Worm (Caenorhabditis elegans) whole organism, young adult: ENCODE results near the gene R05G9.3.

Experiments
- B0261.1 ChIP-seq: sonication (generic microtip); optimal IDR thresholded peaks from 2 replicates; lab custom pipeline; 2016; ENCODE audit warnings: mild to moderate bottlenecking, missing genetic modification characterization, moderate library complexity, missing compliant biosample characterization
- C06A6.2 ChIP-seq: fragments of 200-800 bp; sonication (Bioruptor generic); conservative IDR thresholded peaks from 2 replicates; pipeline ENCODE4 v1.3.6; 2022; ENCODE audit warnings: missing genetic modification characterization, missing compliant biosample characterization
- C17E4.6 ChIP-seq: fragments of 200-800 bp; sonication (Bioruptor generic); IDR thresholded peaks from 2 replicates; pipeline ENCODE4 v1.3.6; 2022; ENCODE audit warnings: missing genetic modification reagents, missing genetic modification characterization, missing compliant biosample characterization
- F37B4.10 ChIP-seq: fragments of 200-800 bp; sonication (Bioruptor generic); IDR thresholded peaks from 2 replicates; pipeline ENCODE4 v1.3.6; 2022; ENCODE audit warnings: missing genetic modification characterization, missing compliant biosample characterization
- F39B2.1 ChIP-seq: fragments of 200-800 bp; sonication (Bioruptor generic); IDR thresholded peaks from 2 replicates; pipeline ENCODE4 v1.3.6; 2022; ENCODE audit warnings: missing genetic modification reagents, missing genetic modification characterization, missing compliant biosample characterization
- F57A8.1 ChIP-seq: fragments of 200-800 bp; sonication (Bioruptor generic); optimal IDR thresholded peaks from 2 replicates; lab custom pipeline; 2018; ENCODE audit warnings: mild to moderate bottlenecking, missing genetic modification characterization, moderate library complexity, missing compliant biosample characterization
- K11D2.4 ChIP-seq: fragments of 200-800 bp; sonication (Bioruptor generic); IDR thresholded peaks from 2 replicates; pipeline ENCODE4 v1.3.6; 2022; ENCODE audit warnings: missing genetic modification reagents, missing genetic modification characterization, missing compliant biosample characterization
- T07F8.4 ChIP-seq: sonication (generic microtip); optimal IDR thresholded peaks from 2 replicates; lab custom pipeline; 2016; ENCODE audit warnings: mild to moderate bottlenecking, missing genetic modification characterization, moderate library complexity, missing compliant biosample characterization
- Y56A3A.18 ChIP-seq: fragments of 200-800 bp; sonication (Bioruptor generic); IDR thresholded peaks from 2 replicates; pipeline ENCODE4 v1.3.6; 2022; ENCODE audit warnings: missing genetic modification reagents, missing genetic modification characterization, missing compliant biosample characterization
- Y67H2A.10 ChIP-seq: fragments of 200-800 bp; sonication (Bioruptor generic); conservative IDR thresholded peaks from 2 replicates; pipeline ENCODE4 v1.3.6; 2022; ENCODE audit warnings: missing genetic modification reagents, missing genetic modification characterization, missing compliant biosample characterization
- Y95B8A.8 ChIP-seq: fragments of 200-800 bp; sonication (Bioruptor generic); IDR thresholded peaks from 2 replicates; pipeline ENCODE4 v1.3.6; 2022; ENCODE audit warnings: missing genetic modification reagents, missing genetic modification characterization, missing compliant biosample characterization
- atf-7 ChIP-seq: sonication (generic microtip); optimal IDR thresholded peaks from 2 replicates; lab custom pipeline; 2017; ENCODE audit warnings: mild to moderate bottlenecking, missing genetic modification characterization, missing compliant biosample characterization
- athp-1 ChIP-seq: sonication (generic microtip); optimal IDR thresholded peaks from 2 replicates; lab custom pipeline; 2017; ENCODE audit warnings: mild to moderate bottlenecking, missing genetic modification characterization, missing compliant biosample characterization
- bed-1 ChIP-seq: fragments of 200-800 bp; sonication (Bioruptor generic); IDR thresholded peaks from 2 replicates; pipeline ENCODE4 v1.3.6; 2022; ENCODE audit warnings: missing genetic modification reagents, missing genetic modification characterization, missing compliant biosample characterization
- cebp-2 ChIP-seq: fragments of 200-800 bp; sonication (Bioruptor generic); IDR thresholded peaks from 2 replicates; pipeline ENCODE4 v1.3.6; 2022; ENCODE audit warnings: missing genetic modification characterization, missing compliant biosample characterization
- ceh-100 ChIP-seq: fragments of 200-800 bp; sonication (Bioruptor generic); IDR thresholded peaks from 2 replicates; pipeline ENCODE4 v1.3.6; 2022; ENCODE audit warnings: missing genetic modification reagents, missing genetic modification characterization, missing compliant biosample characterization
- ceh-27 ChIP-seq: fragments of 200-800 bp; sonication (Bioruptor generic); optimal IDR thresholded peaks from 2 replicates; lab custom pipeline; 2018; ENCODE audit warnings: mild to moderate bottlenecking, missing genetic modification characterization, moderate library complexity, missing compliant biosample characterization
- ceh-91 ChIP-seq: fragments of 200-800 bp; sonication (Bioruptor generic); IDR thresholded peaks from 2 replicates; pipeline ENCODE4 v1.3.6; 2022; ENCODE audit warnings: missing genetic modification reagents, missing genetic modification characterization, missing compliant biosample characterization
- die-1 ChIP-seq: sonication (generic microtip); optimal IDR thresholded peaks from 2 replicates; lab custom pipeline; 2016; ENCODE audit warnings: missing genotype, mild to moderate bottlenecking, missing genetic modification characterization, missing compliant biosample characterization
- dox-1 ChIP-seq: fragments of 200-800 bp; sonication (Bioruptor generic); IDR thresholded peaks from 2 replicates; pipeline ENCODE4 v1.3.6; 2022; ENCODE audit warnings: missing genetic modification reagents, missing genetic modification characterization, missing compliant biosample characterization
- dpl-1 ChIP-seq: fragments of 150-350 bp; optimal IDR thresholded peaks from 2 replicates; lab custom pipeline; 2014; ENCODE audit warnings: missing biosample characterization, missing genetic modification reagents, missing genetic modification characterization
- egl-44 ChIP-seq: fragments of 200-800 bp; sonication (Bioruptor generic); IDR thresholded peaks from 2 replicates; pipeline ENCODE4 v1.3.6; 2022; ENCODE audit warnings: missing genetic modification reagents, missing genetic modification characterization, missing compliant biosample characterization
- hlh-26 ChIP-seq: fragments of 200-800 bp; sonication (Bioruptor generic); conservative IDR thresholded peaks from 2 replicates; pipeline ENCODE4 v1.3.6; 2022; ENCODE audit warnings: missing genetic modification reagents, missing genetic modification characterization, missing compliant biosample characterization
- hrde-1 ChIP-seq: sonication (generic microtip); optimal IDR thresholded peaks from 2 replicates; lab custom pipeline; 2016; ENCODE audit warnings: missing genetic modification characterization, mild to moderate bottlenecking, missing compliant biosample characterization, moderate library complexity, missing genotype, missing genetic modification reagents, borderline replicate concordance
- lag-1 ChIP-seq: fragments of 200-800 bp; sonication (Bioruptor generic); IDR thresholded peaks from 2 replicates; pipeline ENCODE4 v1.3.6; 2022; ENCODE audit warnings: missing genetic modification reagents, missing genetic modification characterization, missing compliant biosample characterization
- let-526 ChIP-seq: fragments of 200-800 bp; sonication (Bioruptor generic); IDR thresholded peaks from 2 replicates; pipeline ENCODE4 v1.3.6; 2022; ENCODE audit warnings: missing genetic modification reagents, missing genetic modification characterization, missing compliant biosample characterization
- let-607 ChIP-seq, 2 experiments: fragments of 200-800 bp in 1 of 2; sonication (Bioruptor generic) in 1 of 2; sonication (generic microtip) in 1 of 2; optimal IDR thresholded peaks; 2 replicates each; lab custom pipeline; 2016 to 2018; ENCODE audit warnings: mild to moderate bottlenecking in 2 of 2, missing compliant biosample characterization in 2 of 2, missing genetic modification characterization in 2 of 2, moderate library complexity in 2 of 2, missing genotype in 1 of 2
- lin-26 ChIP-seq: fragments of 200-800 bp; sonication (Bioruptor generic); IDR thresholded peaks from 2 replicates; pipeline ENCODE4 v1.3.6; 2022; ENCODE audit warnings: missing genetic modification reagents, missing genetic modification characterization, missing compliant biosample characterization
- lsl-1 ChIP-seq: fragments of 200-800 bp; sonication (Bioruptor generic); optimal IDR thresholded peaks from 2 replicates; lab custom pipeline; 2018; ENCODE audit warnings: mild to moderate bottlenecking, missing genetic modification characterization, moderate library complexity, missing compliant biosample characterization
- madf-10 ChIP-seq: sonication (generic microtip); optimal IDR thresholded peaks from 2 replicates; lab custom pipeline; 2016; ENCODE audit warnings: mild to moderate bottlenecking, missing genetic modification characterization, missing compliant biosample characterization
- nfyb-1 ChIP-seq: fragments of 200-800 bp; sonication (Bioruptor generic); IDR thresholded peaks from 2 replicates; pipeline ENCODE4 v1.3.6; 2022; ENCODE audit warnings: missing genetic modification reagents, missing genetic modification characterization, missing compliant biosample characterization
- nhr-179 ChIP-seq: sonication (generic microtip); optimal IDR thresholded peaks from 2 replicates; lab custom pipeline; 2016; ENCODE audit warnings: mild to moderate bottlenecking, missing genetic modification characterization, missing compliant biosample characterization
- nhr-27 ChIP-seq: fragments of 200-800 bp; sonication (Bioruptor generic); optimal IDR thresholded peaks from 2 replicates; lab custom pipeline; 2018; ENCODE audit warnings: mild to moderate bottlenecking, missing genetic modification characterization, moderate library complexity, missing compliant biosample characterization
- nhr-80 ChIP-seq: sonication (generic microtip); optimal IDR thresholded peaks from 2 replicates; lab custom pipeline; 2016; ENCODE audit warnings: missing genetic modification characterization, missing compliant biosample characterization
- nhr-90 ChIP-seq: sonication (generic microtip); optimal IDR thresholded peaks from 2 replicates; lab custom pipeline; 2016; ENCODE audit warnings: missing genotype, mild to moderate bottlenecking, missing genetic modification characterization, missing compliant biosample characterization
- pbrm-1 ChIP-seq: fragments of 200-800 bp; sonication (Bioruptor generic); IDR thresholded peaks from 2 replicates; pipeline ENCODE4 v1.3.6; 2022; ENCODE audit warnings: missing genetic modification reagents, missing genetic modification characterization, missing compliant biosample characterization
- pha-4 ChIP-seq: fragments of 150-350 bp; sonication (generic microtip); optimal IDR thresholded peaks from 2 replicates; lab custom pipeline; 2014; ENCODE audit warnings: missing biosample characterization, missing genetic modification reagents, missing genetic modification characterization
- rpc-1 ChIP-seq, 2 experiments: fragments of 150-350 bp in 1 of 2; sonication (generic microtip) in 1 of 2; optimal IDR thresholded peaks; 2 replicates each; lab custom pipeline; 2014 to 2018; ENCODE audit warnings: missing biosample characterization in 1 of 2, missing genetic modification characterization in 1 of 2, missing genetic modification reagents in 1 of 2, missing genotype in 1 of 2
- sdz-38 ChIP-seq: sonication (generic microtip); optimal IDR thresholded peaks from 2 replicates; lab custom pipeline; 2016; ENCODE audit warnings: missing genotype, missing genetic modification characterization, missing compliant biosample characterization
- sea-2 ChIP-seq: fragments of 200-800 bp; sonication (Bioruptor generic); IDR thresholded peaks from 2 replicates; pipeline ENCODE4 v1.3.6; 2022; ENCODE audit warnings: missing genetic modification characterization, missing compliant biosample characterization
- snpc-1.3 ChIP-seq: sonication (generic microtip); optimal IDR thresholded peaks from 2 replicates; lab custom pipeline; 2017; ENCODE audit warnings: missing genetic modification characterization, mild to moderate bottlenecking, missing compliant biosample characterization, antibody characterized with exemption, moderate library complexity, missing genotype, missing genetic modification reagents; ENCODE audit not compliant: insufficient read depth
- snpc-3.4 ChIP-seq: sonication (generic microtip); optimal IDR thresholded peaks from 2 replicates; lab custom pipeline; 2017; ENCODE audit warnings: missing genetic modification characterization, mild to moderate bottlenecking, missing compliant biosample characterization, antibody characterized with exemption, moderate library complexity, missing genotype, missing genetic modification reagents
- snpc-4 ChIP-seq, 5 experiments: fragments of 150-350 bp in 1 of 5; sonication (generic microtip) in 4 of 5; optimal IDR thresholded peaks; 2 replicates each; lab custom pipeline; 2014 to 2018; ENCODE audit warnings: missing genetic modification characterization in 5 of 5, missing biosample characterization in 3 of 5, antibody characterized with exemption in 2 of 5, mild to moderate bottlenecking in 2 of 5, missing compliant biosample characterization in 2 of 5, missing genotype in 2 of 5, moderate library complexity in 2 of 5, missing genetic modification reagents in 1 of 5
- tbp1 ChIP-seq: fragments of 200-800 bp; sonication (Bioruptor generic); optimal IDR thresholded peaks from 2 replicates; lab custom pipeline; 2018; ENCODE audit warnings: mild to moderate bottlenecking, missing genetic modification characterization, missing compliant biosample characterization
- zfh-2 ChIP-seq: fragments of 200-800 bp; sonication (Bioruptor generic); conservative IDR thresholded peaks from 2 replicates; pipeline ENCODE4 v1.3.6; 2022; ENCODE audit warnings: missing genetic modification reagents, missing genetic modification characterization, missing compliant biosample characterization
- ztf-6 ChIP-seq: fragments of 200-800 bp; sonication (Bioruptor generic); IDR thresholded peaks from 2 replicates; pipeline ENCODE4 v1.3.6; 2022; ENCODE audit warnings: missing genetic modification reagents, missing genetic modification characterization, missing compliant biosample characterization

The R05G9.3 gene

ce11 chrII:6523940-6524339 lies 22.6 kb upstream of the R05G9.3 start:
- TF ChIP-seq hlh-26 (GFP tag; lab: Robert Waterston, UW): no peak
- TF ChIP-seq B0261.1: no peak
- no peak for TF ChIP-seq F57A8.1 (GFP tag; lab: Kevin White, UChicago)
- no peak for TF ChIP-seq sdz-38 (tag; lab: Kevin White, UChicago)
- TF ChIP-seq Y95B8A.8 (GFP tag; lab: Robert Waterston, UW): no peak
- TF ChIP-seq dox-1 (GFP tag; lab: Robert Waterston, UW): no peak
- TF ChIP-seq snpc-4 (GFP tag; optimal IDR thresholded peaks at IDR 0.05; lab: Kevin White, UChicago): no peak
- no peak for TF ChIP-seq snpc-4 (tag; optimal IDR thresholded peaks at IDR 0.05; lab: Kevin White, UChicago)
- TF ChIP-seq zfh-2 (GFP tag; lab: Robert Waterston, UW): no peak
- TF ChIP-seq bed-1 (GFP tag; lab: Robert Waterston, UW): no peak
- TF ChIP-seq C06A6.2: no peak
- no peak for TF ChIP-seq nhr-179 (tag; lab: Kevin White, UChicago)
- TF ChIP-seq pbrm-1 (GFP tag; lab: Robert Waterston, UW): no peak
- TF ChIP-seq lag-1 (GFP tag; lab: Robert Waterston, UW): no peak
- no peak for TF ChIP-seq dpl-1 (GFP tag; lab: Kevin White, UChicago)
- TF ChIP-seq Y67H2A.10 (GFP tag; lab: Robert Waterston, UW): no peak
- no peak for TF ChIP-seq atf-7

ce11 chrII:6522622-6523254 lies 21.4 kb upstream of the R05G9.3 start:
- TF ChIP-seq nhr-27 (tag; lab: Kevin White, UChicago) (no peak), hrde-1 (tag; lab: Kevin White, UChicago) (no peak), madf-10 (tag; lab: Kevin White, UChicago) (no peak), Y56A3A.18 (no peak), atf-7 (no peak), snpc-1.3 (tag; lab: Kevin White, UChicago) (no peak), zfh-2 (GFP tag; lab: Robert Waterston, UW) (no peak), let-526 (GFP tag; lab: Robert Waterston, UW) (no peak), sea-2 (GFP tag; lab: Robert Waterston, UW) (no peak), K11D2.4 (GFP tag; lab: Robert Waterston, UW) (no peak), pha-4 (tag; lab: Kevin White, UChicago) (no peak), rpc-1 (optimal IDR thresholded peaks at IDR 0.05; lab: Kevin White, UChicago) (no peak), rpc-1 (tag; optimal IDR thresholded peaks at IDR 0.05; lab: Kevin White, UChicago) (no peak), nhr-80 (tag; lab: Kevin White, UChicago) (peak; percentile 10), C17E4.6 (GFP tag; lab: Robert Waterston, UW) (no peak), lsl-1 (no peak), let-607 (tag; optimal IDR thresholded peaks at IDR 0.05; lab: Kevin White, UChicago) (no peak), nfyb-1 (GFP tag; lab: Robert Waterston, UW) (no peak), F37B4.10 (GFP tag; lab: Robert Waterston, UW) (no peak), ztf-6 (GFP tag; lab: Robert Waterston, UW) (no peak), ceh-91 (no peak), T07F8.4 (no peak), snpc-3.4 (no peak), lin-26 (GFP tag; lab: Robert Waterston, UW) (0 out of 2 replicates have a peak, but pooled peaks have one; percentile 29), athp-1 (no peak), cebp-2 (GFP tag; lab: Robert Waterston, UW) (no peak), F39B2.1 (no peak), die-1 (tag; lab: Kevin White, UChicago) (peak; percentile 10), ceh-27 (no peak), tbp1 (no peak), egl-44 (GFP tag; lab: Robert Waterston, UW) (0 out of 2 replicates have a peak, but pooled peaks have one; percentile 30), ceh-100 (GFP tag; lab: Robert Waterston, UW) (no peak), nhr-90 (tag; lab: Kevin White, UChicago) (peak; percentile 0)
